Fruit fly (Drosophila melanogaster) whole organism, embryonic: ENCODE results near the gene Prosalpha6.

ENCODE experiments used
- Abd-B ChIP-seq: fragments of 200-800 bp; sonication (Bioruptor generic); optimal IDR thresholded peaks from 2 replicates; lab custom pipeline; 2018; ENCODE audit warnings: missing biosample characterization, mild to moderate bottlenecking, missing genetic modification characterization, moderate library complexity
- Antp ChIP-seq: fragments of 200-800 bp; sonication (Bioruptor generic); optimal IDR thresholded peaks from 3 replicates; lab custom pipeline; 2016; ENCODE audit warnings: missing biosample characterization, missing genetic modification characterization
- Asciz ChIP-seq: fragments of 200-800 bp; sonication (Bioruptor generic); optimal IDR thresholded peaks from 2 replicates; lab custom pipeline; 2017; ENCODE audit warnings: missing biosample characterization, mild to moderate bottlenecking, missing genetic modification characterization, missing genetic modification reagents
- C15 ChIP-seq: fragments of 200-800 bp; sonication (Bioruptor generic); IDR thresholded peaks from 3 replicates; pipeline ENCODE4 v1.3.6; 2022; ENCODE audit warnings: missing biosample characterization, missing genetic modification characterization
- CG1024 ChIP-seq: fragments of 200-800 bp; sonication (Bioruptor generic); IDR thresholded peaks from 2 replicates; pipeline ENCODE4 v1.3.6; 2022; ENCODE audit warnings: missing biosample characterization, missing genetic modification characterization
- CG10267 ChIP-seq: fragments of 200-800 bp; sonication (Bioruptor generic); optimal IDR thresholded peaks from 2 replicates; lab custom pipeline; 2018; ENCODE audit warnings: missing biosample characterization, mild to moderate bottlenecking, missing genetic modification characterization, moderate library complexity
- CG10366 ChIP-seq: fragments of 200-800 bp; sonication (Bioruptor generic); IDR thresholded peaks from 2 replicates; pipeline ENCODE4 v1.3.6; 2022; ENCODE audit warnings: missing biosample characterization, missing genetic modification characterization
- CG12744 ChIP-seq: fragments of 200-800 bp; sonication (Bioruptor generic); optimal IDR thresholded peaks from 2 replicates; lab custom pipeline; 2016; ENCODE audit warnings: missing biosample characterization, missing genetic modification characterization
- CG13123 ChIP-seq: fragments of 200-800 bp; sonication (Bioruptor generic); optimal IDR thresholded peaks from 2 replicates; lab custom pipeline; 2016; ENCODE audit warnings: missing biosample characterization, missing genetic modification characterization
- CG13624 ChIP-seq: fragments of 200-800 bp; sonication (Bioruptor generic); optimal IDR thresholded peaks from 2 replicates; lab custom pipeline; 2016; ENCODE audit warnings: missing biosample characterization, missing genetic modification characterization
- CG13894 ChIP-seq: fragments of 200-800 bp; sonication (Bioruptor generic); optimal IDR thresholded peaks from 3 replicates; lab custom pipeline; 2018; ENCODE audit warnings: missing biosample characterization, mild to moderate bottlenecking, missing genetic modification characterization, moderate library complexity
- CG17361 ChIP-seq: fragments of 200-800 bp; sonication (Bioruptor generic); IDR thresholded peaks from 3 replicates; pipeline ENCODE4 v1.3.6; 2022; ENCODE audit warnings: missing biosample characterization, missing genetic modification characterization
- CG17612 ChIP-seq: fragments of 200-800 bp; sonication (Bioruptor generic); IDR thresholded peaks from 2 replicates; pipeline ENCODE4 v1.3.6; 2022; ENCODE audit warnings: missing biosample characterization, missing genetic modification characterization
- CG17829 ChIP-seq: fragments of 200-800 bp; optimal IDR thresholded peaks from 2 replicates; lab custom pipeline; 2019; ENCODE audit warnings: missing biosample characterization, mild to moderate bottlenecking, missing genetic modification characterization, moderate library complexity
- CG1792 ChIP-seq: fragments of 200-800 bp; sonication (Bioruptor generic); optimal IDR thresholded peaks from 2 replicates; lab custom pipeline; 2016; ENCODE audit warnings: missing biosample characterization, missing genetic modification characterization
- CG18262 ChIP-seq: fragments of 200-800 bp; optimal IDR thresholded peaks from 3 replicates; lab custom pipeline; 2019; ENCODE audit warnings: missing biosample characterization, mild to moderate bottlenecking, missing genetic modification characterization, moderate library complexity
- CG31365 ChIP-seq: fragments of 200-800 bp; sonication (Bioruptor generic); optimal IDR thresholded peaks from 2 replicates; lab custom pipeline; 2018; ENCODE audit warnings: missing biosample characterization, mild to moderate bottlenecking, missing genetic modification characterization
- CG32767 ChIP-seq: fragments of 200-800 bp; sonication (Bioruptor generic); IDR thresholded peaks from 2 replicates; pipeline ENCODE4 v1.3.6; 2022; ENCODE audit warnings: missing biosample characterization, missing genetic modification characterization
- CG4730 ChIP-seq: fragments of 200-800 bp; sonication (Bioruptor generic); IDR thresholded peaks from 2 replicates; pipeline ENCODE4 v1.3.6; 2022; ENCODE audit warnings: missing biosample characterization, missing genetic modification characterization
- CG6689 ChIP-seq: fragments of 200-800 bp; sonication (Bioruptor generic); IDR thresholded peaks from 2 replicates; pipeline ENCODE4 v1.3.6; 2022; ENCODE audit warnings: missing biosample characterization, missing genetic modification characterization
- CG6854 ChIP-seq: fragments of 200-800 bp; sonication (Bioruptor generic); optimal IDR thresholded peaks from 3 replicates; lab custom pipeline; 2017; ENCODE audit warnings: missing biosample characterization, mild to moderate bottlenecking, missing genetic modification characterization
- CG9876 ChIP-seq: fragments of 200-800 bp; sonication (Bioruptor generic); optimal IDR thresholded peaks from 2 replicates; lab custom pipeline; 2016; ENCODE audit warnings: missing biosample characterization, missing genetic modification characterization
- CrebB ChIP-seq: fragments of 200-800 bp; sonication (Bioruptor generic); optimal IDR thresholded peaks from 3 replicates; lab custom pipeline; 2018; ENCODE audit warnings: missing biosample characterization, mild to moderate bottlenecking, missing genetic modification characterization
- D19A ChIP-seq: fragments of 200-800 bp; optimal IDR thresholded peaks from 3 replicates; lab custom pipeline; 2019; ENCODE audit warnings: missing biosample characterization, mild to moderate bottlenecking, missing genetic modification characterization, moderate library complexity
- Dbx ChIP-seq: fragments of 200-800 bp; sonication (Bioruptor generic); IDR thresholded peaks from 3 replicates; pipeline ENCODE4 v1.3.6; 2022; ENCODE audit warnings: missing biosample characterization, missing genetic modification characterization
- Dp ChIP-seq: fragments of 200-800 bp; sonication (Bioruptor generic); optimal IDR thresholded peaks from 2 replicates; lab custom pipeline; 2018; ENCODE audit warnings: missing biosample characterization, mild to moderate bottlenecking, missing genetic modification characterization, moderate library complexity
- Ets65A ChIP-seq: fragments of 200-800 bp; sonication (Bioruptor generic); peaks from one replicate; lab custom pipeline; 2016; ENCODE audit warnings: missing biosample characterization, missing genetic modification characterization
- HLH4C ChIP-seq: fragments of 200-800 bp; sonication (Bioruptor generic); IDR thresholded peaks from 3 replicates; pipeline ENCODE4 v1.3.6; 2022; ENCODE audit warnings: missing biosample characterization, missing genetic modification characterization; ENCODE audit not compliant: partially characterized antibody
- HmgZ ChIP-seq: fragments of 200-800 bp; sonication (Bioruptor generic); optimal IDR thresholded peaks from 2 replicates; lab custom pipeline; 2018; ENCODE audit warnings: missing biosample characterization, mild to moderate bottlenecking, missing genetic modification characterization
- Jarid2 ChIP-seq: fragments of 200-800 bp; sonication (Bioruptor generic); optimal IDR thresholded peaks from 3 replicates; lab custom pipeline; 2017; ENCODE audit warnings: mild to moderate bottlenecking, missing biosample characterization, missing genetic modification reagents, missing genetic modification characterization
- Lpt ChIP-seq: fragments of >200 bp; optimal IDR thresholded peaks from 2 replicates; lab custom pipeline; 2018; ENCODE audit warnings: missing biosample characterization, missing genetic modification characterization
- MESR4 ChIP-seq: fragments of 200-800 bp; sonication (Bioruptor generic); optimal IDR thresholded peaks from 2 replicates; lab custom pipeline; 2018; ENCODE audit warnings: missing biosample characterization, mild to moderate bottlenecking, missing genetic modification characterization, moderate library complexity
- Rx ChIP-seq: fragments of 200-800 bp; sonication (Bioruptor generic); IDR thresholded peaks from 2 replicates; pipeline ENCODE4 v1.3.6; 2022; ENCODE audit warnings: missing biosample characterization, missing genetic modification characterization
- YL-1 ChIP-seq: fragments of 200-800 bp; sonication (Bioruptor generic); optimal IDR thresholded peaks from 3 replicates; lab custom pipeline; 2017; ENCODE audit warnings: missing biosample characterization, mild to moderate bottlenecking, missing genetic modification characterization
- ci ChIP-seq: fragments of 200-800 bp; sonication (Bioruptor generic); IDR thresholded peaks from 3 replicates; pipeline ENCODE4 v1.3.6; 2022; ENCODE audit warnings: missing biosample characterization, missing genetic modification characterization
- cwo ChIP-seq: fragments of 200-800 bp; sonication (Bioruptor generic); optimal IDR thresholded peaks from 3 replicates; lab custom pipeline; 2017; ENCODE audit warnings: missing biosample characterization, missing genetic modification characterization, mild to moderate bottlenecking, moderate library complexity, missing genetic modification reagents
- en ChIP-seq: fragments of 200-800 bp; sonication (Bioruptor generic); optimal IDR thresholded peaks from 2 replicates; lab custom pipeline; 2016; ENCODE audit warnings: missing biosample characterization, missing genetic modification characterization
- inv ChIP-seq: fragments of 200-800 bp; sonication (Bioruptor generic); IDR thresholded peaks from 2 replicates; pipeline ENCODE4 v1.3.6; 2022; ENCODE audit warnings: missing biosample characterization, missing genetic modification characterization; ENCODE audit not compliant: partially characterized antibody
- ken ChIP-seq: fragments of 200-800 bp; sonication (Bioruptor generic); IDR thresholded peaks from 3 replicates; pipeline ENCODE4 v1.3.6; 2022; ENCODE audit warnings: missing biosample characterization, missing genetic modification characterization
- lmd ChIP-seq: fragments of 200-800 bp; sonication (Bioruptor generic); IDR thresholded peaks from 2 replicates; pipeline ENCODE4 v1.3.6; 2022; ENCODE audit warnings: missing biosample characterization, missing genetic modification characterization
- mld ChIP-seq: fragments of 200-800 bp; sonication (Bioruptor generic); IDR thresholded peaks from 3 replicates; pipeline ENCODE4 v1.3.6; 2022; ENCODE audit warnings: missing biosample characterization, missing genetic modification characterization; ENCODE audit not compliant: partially characterized antibody
- p53 ChIP-seq: fragments of 200-800 bp; sonication (Bioruptor generic); optimal IDR thresholded peaks from 2 replicates; lab custom pipeline; 2016; ENCODE audit warnings: missing biosample characterization, missing genetic modification characterization
- pnt ChIP-seq: fragments of 200-800 bp; sonication (Bioruptor generic); optimal IDR thresholded peaks from 3 replicates; lab custom pipeline; 2016; ENCODE audit warnings: missing biosample characterization, missing genetic modification characterization
- pum ChIP-seq: fragments of 200-800 bp; sonication (Bioruptor generic); optimal IDR thresholded peaks from 2 replicates; lab custom pipeline; 2016; ENCODE audit warnings: missing biosample characterization, missing genetic modification characterization
- repo ChIP-seq: fragments of 200-800 bp; sonication (Bioruptor generic); optimal IDR thresholded peaks from 2 replicates; lab custom pipeline; 2016; ENCODE audit warnings: missing biosample characterization, missing genetic modification characterization
- row ChIP-seq: fragments of 200-800 bp; sonication (Bioruptor generic); IDR thresholded peaks from 3 replicates; pipeline ENCODE4 v1.3.6; 2022; ENCODE audit warnings: missing biosample characterization, missing genetic modification characterization
- salm ChIP-seq: fragments of 200-800 bp; sonication (Bioruptor generic); optimal IDR thresholded peaks from 2 replicates; lab custom pipeline; 2018; ENCODE audit warnings: missing biosample characterization, mild to moderate bottlenecking, missing genetic modification characterization
- sc ChIP-seq, 3 experiments: fragments of >200 bp in 2 of 3; fragments of 200-800 bp in 1 of 3; sonication (Bioruptor generic) in 1 of 3; optimal IDR thresholded peaks; 2 replicates in 2 of 3; 3 replicates in 1 of 3; lab custom pipeline; 2017; ENCODE audit warnings: mild to moderate bottlenecking in 1 of 3, missing biosample characterization in 1 of 3, missing genetic modification characterization in 1 of 3, missing genetic modification reagents in 1 of 3
- vfl ChIP-seq: fragments of 200-800 bp; sonication (Bioruptor generic); optimal IDR thresholded peaks from 2 replicates; lab custom pipeline; 2016; ENCODE audit warnings: missing biosample characterization, missing genetic modification characterization
- zfh1 ChIP-seq: fragments of 200-800 bp; sonication (Bioruptor generic); IDR thresholded peaks from 3 replicates; pipeline ENCODE4 v1.3.6; 2022; ENCODE audit warnings: missing biosample characterization, missing genetic modification characterization

Gene Prosalpha6

dm6 chr2L:10263830-10264634, 42.9 kb downstream of the Prosalpha6 start, which contains the start of gene REPTOR-BP (continued):
- TF ChIP-seq CG6689 (no peak), YL-1 (GFP tag; lab: Kevin White, UChicago) (peak; percentile 76), repo (GFP tag; lab: Kevin White, UChicago) (no peak), C15 (no peak), MESR4 (peak; percentile 83), HmgZ (tag; lab: Kevin White, UChicago) (no peak), en (GFP tag; lab: Kevin White, UChicago) (no peak), lmd (GFP tag; lab: Robert Waterston, UW) (no peak), inv (GFP tag; lab: Robert Waterston, UW) (no peak), CG17829 (tag; lab: Kevin White, UChicago) (no peak), Rx (GFP tag; lab: Robert Waterston, UW) (no peak), CG10267 (tag; lab: Kevin White, UChicago) (no peak), HLH4C (no peak), p53 (GFP tag; lab: Kevin White, UChicago) (no peak), Antp (GFP tag; lab: Kevin White, UChicago) (no peak), CG10366 (no peak), CG18262 (tag; lab: Kevin White, UChicago) (peak; percentile 0), Jarid2 (GFP tag; lab: Kevin White, UChicago) (no peak), D19A (tag; lab: Kevin White, UChicago) (no peak), CG17361 (GFP tag; lab: Robert Waterston, UW) (peak; percentile 22; the same call in 1 of the 3 replicates), Lpt (GFP tag; lab: Kevin White, UChicago) (no peak), pnt (GFP tag; lab: Kevin White, UChicago) (no peak), CG13894 (tag; lab: Kevin White, UChicago) (no peak), CG1024 (GFP tag; lab: Robert Waterston, UW) (peak; percentile 28; the same call in 1 of the 2 replicates), Abd-B (no peak), sc (optimal IDR thresholded peaks at IDR 0.05; lab: Kevin White, UChicago) (no peak), sc (GFP tag; optimal IDR thresholded peaks at IDR 0.05; lab: Kevin White, UChicago) (no peak), mld (GFP tag; lab: Robert Waterston, UW) (no peak), Ets65A (GFP tag; lab: Kevin White, UChicago) (no peak), CG4730 (GFP tag; lab: Robert Waterston, UW) (no peak), row (GFP tag; lab: Robert Waterston, UW) (no peak), CrebB (tag; lab: Kevin White, UChicago) (no peak), CG32767 (GFP tag; lab: Robert Waterston, UW) (peak; percentile 53; the same call in 1 of the 2 replicates), CG13624 (peak; percentile 82), CG17612 (GFP tag; lab: Robert Waterston, UW) (no peak), CG31365 (tag; lab: Kevin White, UChicago) (no peak), salm (tag; lab: Kevin White, UChicago) (no peak), Dp (GFP tag; lab: Kevin White, UChicago) (peak; percentile 41), CG9876 (GFP tag; lab: Kevin White, UChicago) (no peak), Asciz (GFP tag; lab: Kevin White, UChicago) (no peak), vfl (GFP tag; lab: Kevin White, UChicago) (no peak), zfh1 (GFP tag; lab: Robert Waterston, UW) (no peak), CG12744 (GFP tag; lab: Kevin White, UChicago) (no peak), CG13123 (no peak), pum (GFP tag; lab: Kevin White, UChicago) (no peak), Dbx (GFP tag; lab: Robert Waterston, UW) (no peak), CG1792 (GFP tag; lab: Kevin White, UChicago) (no peak), cwo (GFP tag; lab: Kevin White, UChicago) (no peak), ci (GFP tag; lab: Robert Waterston, UW) (no peak), CG6854 (no peak), ken (GFP tag; lab: Robert Waterston, UW) (no peak)
